Worm (Caenorhabditis elegans) whole organism, L1 larva: ENCODE data around the gene trp-1.

Source experiments
- C16A3.4 ChIP-seq: fragments of 150-350 bp; optimal IDR thresholded peaks from 2 replicates; lab custom pipeline; 2014; ENCODE audit warnings: missing biosample characterization, missing genetic modification characterization
- F16B12.6 ChIP-seq: fragments of 150-350 bp; optimal IDR thresholded peaks from 2 replicates; lab custom pipeline; 2014; ENCODE audit warnings: missing biosample characterization, missing genetic modification characterization
- Y116A8C.19 ChIP-seq: sonication (generic microtip); optimal IDR thresholded peaks from 2 replicates; lab custom pipeline; 2016; ENCODE audit warnings: missing compliant biosample characterization, missing genetic modification characterization, borderline replicate concordance
- aha-1 ChIP-seq: fragments of 150-350 bp; optimal IDR thresholded peaks from 2 replicates; lab custom pipeline; 2014; ENCODE audit warnings: missing biosample characterization, missing genetic modification characterization
- aly-2 ChIP-seq: fragments of 150-350 bp; optimal IDR thresholded peaks from 2 replicates; lab custom pipeline; 2014; ENCODE audit warnings: missing biosample characterization, missing genetic modification characterization
- ama-1 ChIP-seq: fragments of 150-350 bp; optimal IDR thresholded peaks from 2 replicates; lab custom pipeline; 2014
- blmp-1 ChIP-seq: fragments of 150-350 bp; optimal IDR thresholded peaks from 2 replicates; lab custom pipeline; 2014; ENCODE audit warnings: missing biosample characterization, missing genetic modification characterization
- ceh-82 ChIP-seq, 3 experiments: fragments of 150-350 bp in 1 of 3; sonication (generic microtip) in 2 of 3; optimal IDR thresholded peaks; 2 replicates each; lab custom pipeline; 2014 to 2017; ENCODE audit warnings: missing biosample characterization in 3 of 3, missing genetic modification characterization in 3 of 3
- dsc-1 ChIP-seq: sonication (generic microtip); optimal IDR thresholded peaks from 2 replicates; lab custom pipeline; 2016; ENCODE audit warnings: mild to moderate bottlenecking, missing genetic modification characterization, missing compliant biosample characterization
- efl-1 ChIP-seq, 4 experiments: fragments of 150-350 bp; optimal IDR thresholded peaks in 3 of 4; peaks in 1 of 4; 1 replicate in 1 of 4; 2 replicates in 3 of 4; lab custom pipeline; 2014; ENCODE audit warnings: missing biosample characterization in 2 of 4, missing genetic modification characterization in 2 of 4, missing genetic modification reagents in 2 of 4
- egl-13 ChIP-seq: sonication (generic microtip); optimal IDR thresholded peaks from 2 replicates; lab custom pipeline; 2016; ENCODE audit warnings: missing genotype, missing genetic modification reagents, missing genetic modification characterization, missing compliant biosample characterization
- egl-27 ChIP-seq, 2 experiments: fragments of 150-350 bp in 1 of 2; sonication (generic microtip); optimal IDR thresholded peaks; 3 replicates each; lab custom pipeline; 2017 to 2018; ENCODE audit warnings: missing biosample characterization in 2 of 2, missing genetic modification characterization in 2 of 2, missing genetic modification reagents in 2 of 2
- elt-2 ChIP-seq: sonication (generic microtip); optimal IDR thresholded peaks from 2 replicates; lab custom pipeline; 2016; ENCODE audit warnings: missing genetic modification characterization, mild to moderate bottlenecking, inconsistent platforms, missing compliant biosample characterization, missing genetic modification reagents
- elt-3 ChIP-seq, 6 experiments: fragments of 150-350 bp in 1 of 6; sonication (generic microtip); optimal IDR thresholded peaks; 2 replicates each; lab custom pipeline; 2017 to 2018; ENCODE audit warnings: missing biosample characterization in 6 of 6, missing genetic modification characterization in 6 of 6, inconsistent platforms in 1 of 6
- ets-5 ChIP-seq: fragments of 200-800 bp; sonication (Bioruptor generic); IDR thresholded peaks from 2 replicates; pipeline ENCODE4 v1.3.6; 2022; ENCODE audit warnings: missing genetic modification characterization, missing compliant biosample characterization
- fkh-8 ChIP-seq: sonication (generic microtip); optimal IDR thresholded peaks from 2 replicates; lab custom pipeline; 2016; ENCODE audit warnings: mild to moderate bottlenecking, missing genetic modification characterization, missing compliant biosample characterization
- fos-1 ChIP-seq: fragments of 150-350 bp; optimal IDR thresholded peaks from 2 replicates; lab custom pipeline; 2014; ENCODE audit warnings: missing biosample characterization, missing genetic modification characterization
- hlh-17 ChIP-seq: fragments of 200-800 bp; sonication (Bioruptor generic); optimal IDR thresholded peaks from 2 replicates; lab custom pipeline; 2018; ENCODE audit warnings: missing genetic modification characterization, mild to moderate bottlenecking, missing compliant biosample characterization, moderate library complexity, borderline replicate concordance
- hpl-2 ChIP-seq: fragments of 150-350 bp; optimal IDR thresholded peaks from 2 replicates; lab custom pipeline; 2014; ENCODE audit warnings: missing biosample characterization, missing genetic modification reagents, missing genetic modification characterization
- isw-1 ChIP-seq: fragments of 200-800 bp; sonication (Bioruptor generic); IDR thresholded peaks from 2 replicates; pipeline ENCODE4 v1.3.6; 2022; ENCODE audit warnings: missing genetic modification characterization, missing compliant biosample characterization
- jun-1 ChIP-seq: fragments of 150-350 bp; optimal IDR thresholded peaks from 2 replicates; lab custom pipeline; 2014; ENCODE audit warnings: missing biosample characterization, missing genetic modification reagents, missing genetic modification characterization
- lin-13 ChIP-seq: fragments of 150-350 bp; optimal IDR thresholded peaks from 2 replicates; lab custom pipeline; 2014; ENCODE audit warnings: missing biosample characterization, missing genetic modification reagents, missing genetic modification characterization
- lin-14 ChIP-seq: fragments of 200-800 bp; sonication (Bioruptor generic); optimal IDR thresholded peaks from 2 replicates; lab custom pipeline; 2018; ENCODE audit warnings: mild to moderate bottlenecking, missing genetic modification characterization, moderate library complexity, missing compliant biosample characterization
- lin-15B ChIP-seq: fragments of 150-350 bp; sonication (generic microtip); optimal IDR thresholded peaks from 3 replicates; lab custom pipeline; 2014; ENCODE audit warnings: missing biosample characterization, missing genetic modification characterization
- lin-35 ChIP-seq, 2 experiments: fragments of 150-350 bp; optimal IDR thresholded peaks; 2 replicates each; lab custom pipeline; 2014; ENCODE audit warnings: missing biosample characterization in 2 of 2, missing genetic modification characterization in 2 of 2, missing genetic modification reagents in 2 of 2
- lin-39 ChIP-seq: fragments of 150-350 bp; optimal IDR thresholded peaks from 2 replicates; lab custom pipeline; 2014; ENCODE audit warnings: missing biosample characterization, missing genetic modification reagents, missing genetic modification characterization
- lir-3 ChIP-seq: sonication (generic microtip); optimal IDR thresholded peaks from 2 replicates; lab custom pipeline; 2016; ENCODE audit warnings: mild to moderate bottlenecking, missing genetic modification characterization, moderate library complexity, missing compliant biosample characterization; ENCODE audit not compliant: poor library complexity
- lsy-2 ChIP-seq, 2 experiments: fragments of 150-350 bp; optimal IDR thresholded peaks; 2 replicates each; lab custom pipeline; 2014; ENCODE audit warnings: missing biosample characterization in 2 of 2, missing genetic modification characterization in 2 of 2
- mdl-1 ChIP-seq, 2 experiments: fragments of 150-350 bp; optimal IDR thresholded peaks; 2 replicates each; lab custom pipeline; 2014 to 2017; ENCODE audit warnings: missing biosample characterization in 2 of 2, missing genetic modification characterization in 2 of 2, inconsistent platforms in 1 of 2
- nhr-12 ChIP-seq: sonication (generic microtip); optimal IDR thresholded peaks from 2 replicates; lab custom pipeline; 2017; ENCODE audit warnings: missing biosample characterization, missing genetic modification characterization
- nhr-237 ChIP-seq: fragments of 150-350 bp; optimal IDR thresholded peaks from 2 replicates; lab custom pipeline; 2014; ENCODE audit warnings: missing biosample characterization, missing genetic modification characterization
- nhr-28 ChIP-seq: fragments of 150-350 bp; optimal IDR thresholded peaks from 2 replicates; lab custom pipeline; 2014; ENCODE audit warnings: missing biosample characterization, missing genetic modification characterization
- nhr-47 ChIP-seq: sonication (generic microtip); optimal IDR thresholded peaks from 2 replicates; lab custom pipeline; 2016; ENCODE audit warnings: mild to moderate bottlenecking, missing genetic modification characterization, moderate library complexity, missing compliant biosample characterization
- nhr-71 ChIP-seq: sonication (generic microtip); optimal IDR thresholded peaks from 2 replicates; lab custom pipeline; 2016; ENCODE audit warnings: mild to moderate bottlenecking, missing genetic modification characterization, moderate library complexity, missing compliant biosample characterization
- nhr-85 ChIP-seq: sonication (generic microtip); peaks from one replicate; lab custom pipeline; 2016; ENCODE audit warnings: missing genetic modification characterization, inconsistent platforms, missing compliant biosample characterization
- pax-3 ChIP-seq: fragments of 200-800 bp; sonication (Bioruptor generic); optimal IDR thresholded peaks from 2 replicates; lab custom pipeline; 2018; ENCODE audit warnings: mild to moderate bottlenecking, missing genetic modification characterization, moderate library complexity, missing compliant biosample characterization
- pqm-1 ChIP-seq: sonication (generic microtip); optimal IDR thresholded peaks from 3 replicates; lab custom pipeline; 2017; ENCODE audit warnings: missing biosample characterization, missing genetic modification characterization
- sup-37 ChIP-seq: fragments of 200-800 bp; sonication (Bioruptor generic); optimal IDR thresholded peaks from 2 replicates; lab custom pipeline; 2018; ENCODE audit warnings: mild to moderate bottlenecking, missing genetic modification characterization, missing compliant biosample characterization
- tbx-2 ChIP-seq: sonication (generic microtip); optimal IDR thresholded peaks from 2 replicates; lab custom pipeline; 2016; ENCODE audit warnings: missing genetic modification characterization, missing compliant biosample characterization
- unc-130 ChIP-seq: fragments of 150-350 bp; optimal IDR thresholded peaks from 2 replicates; lab custom pipeline; 2017; ENCODE audit warnings: missing biosample characterization, missing genetic modification characterization, inconsistent platforms
- unc-30 ChIP-seq: sonication (generic microtip); optimal IDR thresholded peaks from 2 replicates; lab custom pipeline; 2017; ENCODE audit warnings: missing biosample characterization, missing genetic modification characterization
- unc-62 ChIP-seq: fragments of 150-350 bp; optimal IDR thresholded peaks from 2 replicates; lab custom pipeline; 2014; ENCODE audit warnings: missing biosample characterization, missing genetic modification reagents, missing genetic modification characterization
- unc-86 ChIP-seq: sonication (generic microtip); optimal IDR thresholded peaks from 2 replicates; lab custom pipeline; 2016; ENCODE audit warnings: missing genetic modification characterization, missing compliant biosample characterization
- unc-98 ChIP-seq: fragments of 200-800 bp; sonication (Bioruptor generic); IDR thresholded peaks from 2 replicates; pipeline ENCODE4 v1.3.6; 2022; ENCODE audit warnings: missing genetic modification characterization, missing compliant biosample characterization
- zag-1 ChIP-seq: fragments of 150-350 bp; optimal IDR thresholded peaks from 2 replicates; lab custom pipeline; 2014; ENCODE audit warnings: missing biosample characterization, missing genetic modification characterization

trp-1 gene

ce11 chrIII:8512279-8512942 is 22.5 kb upstream of the trp-1 start:
- TF ChIP-seq nhr-85 (peak; percentile 72), lin-14 (GFP tag; lab: Kevin White, UChicago) (no peak), blmp-1 (no peak), dsc-1 (tag; lab: Kevin White, UChicago) (peak; percentile 5), efl-1 (optimal IDR thresholded peaks at IDR 0.05; lab: Kevin White, UChicago) (no peak), efl-1 (GFP tag; optimal IDR thresholded peaks at IDR 0.05 in 1 of 2; lab: Kevin White, UChicago) (peak in 1 of 2 experiments; percentile 80), mdl-1 (tag; optimal IDR thresholded peaks at IDR 0.05; lab: Kevin White, UChicago) (no peak), fkh-8 (peak; percentile 60), ceh-82 (tag; optimal IDR thresholded peaks at IDR 0.05; lab: Kevin White, UChicago) (no peak), lin-35 (GFP tag; optimal IDR thresholded peaks at IDR 0.05; lab: Kevin White, UChicago) (no peak)

DNA sequence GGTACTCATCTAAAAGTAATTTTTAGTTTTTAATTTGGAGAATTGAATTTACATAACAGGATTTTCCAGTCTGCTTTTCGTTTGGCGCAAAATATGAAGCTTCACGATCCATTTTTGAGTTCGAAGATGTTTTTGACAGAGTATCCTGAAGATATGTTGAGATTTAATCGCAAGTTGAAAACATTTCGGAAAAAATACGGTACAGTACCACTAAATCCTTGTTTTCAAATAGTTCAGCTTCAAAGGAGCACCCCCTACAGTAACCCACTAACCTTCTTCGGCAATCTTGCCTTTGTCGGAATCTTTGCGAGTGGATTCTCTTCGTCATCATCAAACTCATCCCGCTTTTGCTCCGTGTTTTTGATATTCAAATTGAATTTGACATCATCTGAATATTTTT is 15.9 kb upstream of the trp-1 start:
- no peak for TF ChIP-seq hpl-2 (GFP tag; lab: Kevin White, UChicago)
- TF ChIP-seq elt-3 (tag; optimal IDR thresholded peaks at IDR 0.05; lab: Kevin White, UChicago), result no peak
- no peak for TF ChIP-seq unc-130 (tag; lab: Kevin White, UChicago)
- no peak for TF ChIP-seq C16A3.4
- TF ChIP-seq efl-1 (optimal IDR thresholded peaks at IDR 0.05; lab: Kevin White, UChicago), result no peak
- TF ChIP-seq efl-1 (GFP tag; optimal IDR thresholded peaks at IDR 0.05 in 1 of 2; lab: Kevin White, UChicago), result peak in 1 of 2 experiments; percentile 44
- no peak for TF ChIP-seq mdl-1 (tag; optimal IDR thresholded peaks at IDR 0.05; lab: Kevin White, UChicago)
- TF ChIP-seq ets-5 (GFP tag; lab: Robert Waterston, UW), result no peak
- TF ChIP-seq hlh-17 (GFP tag; lab: Kevin White, UChicago), result no peak
- TF ChIP-seq ama-1 (lab: Kevin White, UChicago), result no peak
- no peak for TF ChIP-seq lin-39 (tag; lab: Kevin White, UChicago)
- TF ChIP-seq jun-1 (tag; lab: Kevin White, UChicago), result no peak
- TF ChIP-seq aly-2 (tag; lab: Kevin White, UChicago), result peak; percentile 34
- TF ChIP-seq pqm-1 (tag; lab: Kevin White, UChicago), result no peak
- TF ChIP-seq pax-3, result no peak
- no peak for TF ChIP-seq lsy-2 (tag; optimal IDR thresholded peaks at IDR 0.05; lab: Kevin White, UChicago)
- TF ChIP-seq nhr-12 (tag; lab: Kevin White, UChicago), result no peak
- TF ChIP-seq nhr-71 (tag; lab: Kevin White, UChicago), result no peak

DNA sequence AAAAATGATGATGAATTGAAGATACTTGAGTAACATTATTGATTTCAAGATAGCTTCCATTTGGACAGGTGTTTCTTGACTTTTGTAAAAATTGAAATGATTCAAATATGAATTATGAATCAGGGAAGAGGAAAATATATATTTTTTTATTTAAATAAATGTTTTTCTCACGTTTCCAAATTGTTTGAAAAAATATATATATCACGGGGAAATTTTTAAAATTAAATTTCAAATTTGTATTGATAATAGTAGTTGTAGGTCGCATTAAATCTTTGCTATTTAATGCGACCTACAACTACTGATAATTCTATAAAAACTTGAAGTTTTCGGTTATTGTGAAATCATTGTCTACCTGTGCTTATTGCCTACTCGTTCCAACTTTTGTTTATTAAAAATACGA is 15.0 kb upstream of the trp-1 start, which contains the start of gene ZC21.8:
TSS of gene ZC21.8 (minus strand) at position 101 of the 400 bp plus-strand sequence.
- TF ChIP-seq Y116A8C.19 (tag; lab: Kevin White, UChicago), result no peak
- no peak for TF ChIP-seq aha-1 (tag; lab: Kevin White, UChicago)
- TF ChIP-seq unc-86 (tag; lab: Kevin White, UChicago), result no peak
- TF ChIP-seq nhr-47, result no peak
- no peak for TF ChIP-seq lin-15B (tag; lab: Kevin White, UChicago)
- no peak for TF ChIP-seq nhr-237
- TF ChIP-seq egl-13 (tag; lab: Kevin White, UChicago), result no peak
- TF ChIP-seq egl-27 (tag; optimal IDR thresholded peaks at IDR 0.05; lab: Kevin White, UChicago), result no peak
- TF ChIP-seq sup-37 (GFP tag; lab: Kevin White, UChicago), result no peak
- no peak for TF ChIP-seq elt-2 (tag; lab: Kevin White, UChicago)

ce11 chrIII:8520589-8520988 is 14.3 kb upstream of the trp-1 start:
- TF ChIP-seq hlh-17 (GFP tag; lab: Kevin White, UChicago) (no peak), unc-98 (GFP tag; lab: Robert Waterston, UW) (no peak), nhr-237 (no peak), zag-1 (tag; lab: Kevin White, UChicago) (no peak), hpl-2 (GFP tag; lab: Kevin White, UChicago) (no peak), isw-1 (no peak), nhr-28 (tag; lab: Kevin White, UChicago) (no peak), fos-1 (tag; lab: Kevin White, UChicago) (no peak), unc-62 (GFP tag; lab: Kevin White, UChicago) (no peak), F16B12.6 (tag; lab: Kevin White, UChicago) (no peak), unc-30 (no peak), ets-5 (GFP tag; lab: Robert Waterston, UW) (no peak), efl-1 (optimal IDR thresholded peaks at IDR 0.05; lab: Kevin White, UChicago) (no peak), efl-1 (GFP tag; optimal IDR thresholded peaks at IDR 0.05 in 1 of 2; lab: Kevin White, UChicago) (peak in 1 of 2 experiments; percentile 82), lin-13 (no peak), unc-86 (tag; lab: Kevin White, UChicago) (no peak), tbx-2 (tag; lab: Kevin White, UChicago) (peak; percentile 52), lir-3 (tag; lab: Kevin White, UChicago) (no peak), mdl-1 (tag; optimal IDR thresholded peaks at IDR 0.05; lab: Kevin White, UChicago) (peak in 1 of 2 experiments; percentile 2), Y116A8C.19 (tag; lab: Kevin White, UChicago) (no peak)
